Worm (Caenorhabditis elegans) whole organism, L4/young adult: Measurements from ENCODE around the gene F07F6.7.
A peak's percentile ranks its signal among the peaks of the same experiment; 100 is the strongest.

Experiments
- W03F9.2 ChIP-seq: fragments of 150-350 bp; optimal IDR thresholded peaks from 2 replicates; lab custom pipeline; 2014; ENCODE audit warnings: missing biosample characterization, missing genetic modification characterization
- dao-5 ChIP-seq: sonication (generic microtip); optimal IDR thresholded peaks from 2 replicates; lab custom pipeline; 2016; ENCODE audit warnings: missing genotype, missing genetic modification characterization, moderate library complexity, missing compliant biosample characterization
- him-1 ChIP-seq: sonication (generic microtip); optimal IDR thresholded peaks from 2 replicates; lab custom pipeline; 2016; ENCODE audit warnings: missing genotype, missing genetic modification reagents, missing genetic modification characterization, missing compliant biosample characterization

The F07F6.7 gene

DNA sequence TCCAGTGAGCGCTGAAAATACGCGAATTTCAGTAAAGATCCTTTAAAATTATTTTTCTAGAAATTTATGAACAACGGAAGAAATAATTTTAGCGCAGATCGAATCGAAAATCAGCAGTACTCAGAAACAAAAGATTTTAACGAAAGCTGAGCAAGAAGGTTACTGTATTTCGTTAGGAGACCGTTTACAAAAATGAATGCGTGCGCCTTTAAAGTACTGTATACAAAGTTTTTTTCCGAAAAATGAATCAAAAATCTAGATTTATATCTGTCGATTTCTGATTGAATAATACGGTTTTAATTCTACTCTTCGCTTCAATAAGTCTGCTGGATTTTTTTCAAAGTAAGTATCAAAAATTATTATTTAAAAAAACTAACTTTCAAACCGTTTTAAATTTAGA is 9.6 kb downstream of the F07F6.7 start, which contains the start of the genes EEED8.14 and EEED8.3:
Gene EEED8.14 (minus strand): TSS at position 13 of the 400 bp plus-strand sequence.
Gene EEED8.3 (plus strand): TSS at position 237 of the 400 bp plus-strand sequence.
- TF ChIP-seq him-1 (tag; lab: Kevin White, UChicago) (no peak), W03F9.2 (tag; lab: Kevin White, UChicago) (no peak), dao-5 (tag; lab: Kevin White, UChicago) (no peak)

DNA sequence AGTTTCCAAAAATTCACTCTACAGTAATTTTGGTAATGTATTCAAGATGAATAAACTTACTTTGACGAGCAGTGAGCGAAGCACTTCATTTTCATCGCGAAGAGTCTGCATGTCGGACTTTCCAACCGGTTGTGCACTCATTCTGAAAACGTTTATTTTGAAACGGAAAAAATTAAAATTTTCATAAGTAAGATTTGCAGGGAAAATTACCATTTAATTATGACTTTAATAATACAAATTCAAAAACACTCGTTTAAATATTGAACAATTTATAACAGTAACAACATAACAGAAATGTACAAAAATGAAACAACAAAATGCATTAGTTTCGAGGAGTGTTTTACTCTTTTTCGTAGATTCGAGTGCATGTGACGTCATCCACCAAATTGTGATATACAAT is 11.2 kb downstream of the F07F6.7 start, which contains the start of the genes EEED8.13 and EEED8.18:
Gene EEED8.13 (minus strand): TSS at position 101 of the 400 bp plus-strand sequence.
Gene EEED8.18 (minus strand): TSS at position 144 of the 400 bp plus-strand sequence.
- TF ChIP-seq W03F9.2 (tag; lab: Kevin White, UChicago) (no peak), him-1 (tag; lab: Kevin White, UChicago) (no peak), dao-5 (tag; lab: Kevin White, UChicago) (no peak)

DNA sequence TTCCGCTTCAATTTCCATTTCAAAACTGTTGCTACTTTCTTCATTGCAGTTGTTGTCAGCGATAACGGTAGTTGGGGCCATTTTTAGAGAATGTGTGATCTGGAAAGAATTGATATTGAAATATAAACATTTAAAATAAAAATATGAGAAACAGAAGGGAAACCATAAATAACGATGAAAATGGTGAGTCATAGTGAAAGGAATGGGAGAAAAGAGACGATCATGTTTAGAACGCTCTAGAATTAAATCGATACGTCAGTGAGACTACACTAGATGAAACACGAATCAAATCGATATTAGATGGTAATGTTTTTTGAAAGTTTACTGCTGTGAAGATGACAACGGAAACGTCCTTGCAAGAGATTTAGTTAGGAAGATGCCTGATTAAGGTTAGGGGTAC is 14.7 kb downstream of the F07F6.7 start, which contains the start of the genes EEED8.12 and EEED8.4:
Gene EEED8.12 (minus strand): TSS at position 101 of the 400 bp plus-strand sequence.
Gene EEED8.4 (plus strand): TSS at position 396 of the 400 bp plus-strand sequence.
- no peak for TF ChIP-seq him-1 (tag; lab: Kevin White, UChicago)
- TF ChIP-seq W03F9.2 (tag; lab: Kevin White, UChicago) = no peak
- no peak for TF ChIP-seq dao-5 (tag; lab: Kevin White, UChicago)

DNA sequence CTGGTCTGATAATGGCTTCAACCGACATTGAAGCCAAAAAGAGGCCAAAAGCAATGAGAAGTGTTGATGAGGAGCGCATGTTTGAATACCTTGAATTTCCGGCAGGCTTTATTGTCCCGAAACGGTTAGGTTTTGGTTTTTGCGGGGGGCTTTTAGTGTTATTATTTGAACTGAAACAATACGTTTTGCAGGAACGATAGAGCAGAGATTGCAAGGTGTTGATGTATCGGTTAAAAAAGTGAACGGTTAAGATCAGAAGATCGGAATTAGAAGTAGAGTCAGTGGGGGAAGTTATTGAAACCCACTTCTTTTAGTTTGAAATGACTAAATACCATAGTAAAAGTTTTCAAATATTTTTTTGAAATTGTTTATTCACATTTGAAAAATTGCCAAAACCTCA is 16.1 kb downstream of the F07F6.7 start, which contains the start of gene clec-141:
Gene clec-141 (minus strand): TSS at position 101 of the 400 bp plus-strand sequence.
- no peak for TF ChIP-seq dao-5 (tag; lab: Kevin White, UChicago)
- TF ChIP-seq him-1 (tag; lab: Kevin White, UChicago) = no peak

DNA sequence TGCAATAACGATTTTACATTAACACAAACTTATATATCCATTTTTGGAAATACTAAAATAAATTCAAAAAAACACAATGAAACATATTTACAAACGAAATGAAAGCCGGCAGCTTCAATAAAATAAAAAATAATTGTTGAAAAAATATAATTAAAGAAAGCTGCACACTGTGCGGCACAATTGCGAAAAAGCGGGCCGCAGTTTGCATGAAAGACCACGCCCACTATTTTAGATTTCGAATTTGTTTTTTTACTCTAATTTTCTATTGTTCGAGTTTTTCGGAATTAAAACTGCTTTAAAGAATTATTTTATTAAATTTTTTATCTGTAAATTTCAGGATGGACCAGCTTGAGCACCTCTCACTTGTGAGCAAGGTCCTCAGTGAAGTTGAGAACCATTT is 24.5 kb downstream of the F07F6.7 start, which contains the start of gene mog-5:
Gene mog-5 (plus strand): TSS at position 338 of the 400 bp plus-strand sequence.
- TF ChIP-seq him-1 (tag; lab: Kevin White, UChicago) (no peak), dao-5 (tag; lab: Kevin White, UChicago) (no peak), W03F9.2 (tag; lab: Kevin White, UChicago) (no peak)

DNA sequence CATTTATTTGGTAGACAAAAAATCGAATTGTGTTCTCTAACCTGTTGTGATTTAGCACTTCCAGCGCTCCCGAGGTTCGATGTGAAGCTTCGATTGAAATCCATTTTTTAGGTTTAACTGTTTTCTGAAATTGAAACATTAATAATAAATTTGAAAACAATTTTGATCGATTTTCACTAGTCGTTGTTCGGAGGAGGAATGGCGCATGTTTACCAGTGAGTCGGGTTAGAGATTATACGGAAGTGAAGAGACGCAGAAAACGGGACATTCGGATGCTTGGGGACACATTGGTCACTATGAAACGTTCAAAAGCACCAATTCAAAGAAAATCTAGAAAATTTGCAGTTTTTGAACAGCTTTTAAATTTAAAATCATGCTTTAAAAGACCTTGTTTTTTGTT is 24.9 kb downstream of the F07F6.7 start, which contains the start of gene fbxl-3:
Gene fbxl-3 (minus strand): TSS at position 124 of the 400 bp plus-strand sequence.
- TF ChIP-seq dao-5 (tag; lab: Kevin White, UChicago) (no peak), him-1 (tag; lab: Kevin White, UChicago) (no peak), W03F9.2 (tag; lab: Kevin White, UChicago) (no peak)

DNA sequence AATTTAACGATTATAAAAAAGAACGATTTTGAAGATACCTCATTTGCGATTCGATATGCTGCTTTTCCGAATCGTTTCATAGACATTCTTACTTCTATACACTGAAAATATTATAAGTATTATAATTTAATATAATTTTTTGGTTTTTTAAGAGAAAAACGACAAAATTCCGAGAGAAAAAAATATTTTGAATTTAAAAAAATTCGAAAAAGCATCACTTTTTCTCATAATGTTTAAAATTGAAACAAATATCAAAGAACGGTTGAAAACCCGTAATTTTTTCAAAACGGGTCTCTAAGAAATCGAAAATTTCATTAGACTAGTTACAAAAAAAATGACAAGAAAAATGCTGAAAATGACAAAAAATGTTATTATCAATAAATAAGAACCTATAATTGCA is 28.1 kb downstream of the F07F6.7 start, which contains the start of gene pink-1:
Gene pink-1 (minus strand): TSS at position 101 of the 400 bp plus-strand sequence.
- TF ChIP-seq W03F9.2 (tag; lab: Kevin White, UChicago) = no peak
- TF ChIP-seq him-1 (tag; lab: Kevin White, UChicago) = no peak
- no peak for TF ChIP-seq dao-5 (tag; lab: Kevin White, UChicago)

DNA sequence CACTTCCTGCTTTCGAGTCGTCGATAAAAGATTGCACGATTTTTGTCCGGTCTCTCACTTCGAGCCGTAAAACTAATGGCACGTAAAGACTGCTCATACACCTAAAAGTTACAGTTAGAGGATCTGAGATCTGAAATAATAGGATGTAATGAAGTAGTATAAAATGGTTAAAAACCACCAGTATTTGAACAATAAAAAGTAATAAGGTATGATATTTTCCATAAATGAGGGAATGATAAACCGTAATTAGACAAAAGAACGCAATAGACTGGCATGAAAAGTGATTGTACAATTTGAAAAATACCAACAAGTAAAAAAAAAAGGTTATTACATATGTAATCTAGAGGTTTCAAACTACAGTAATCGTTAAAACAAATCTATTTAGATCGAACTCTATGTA is 30.6 kb downstream of the F07F6.7 start, which contains the start of gene brap-2:
Gene brap-2 (minus strand): TSS at position 101 of the 400 bp plus-strand sequence.
- TF ChIP-seq him-1 (tag; lab: Kevin White, UChicago) (no peak), dao-5 (tag; lab: Kevin White, UChicago) (no peak), W03F9.2 (tag; lab: Kevin White, UChicago) (no peak)

DNA sequence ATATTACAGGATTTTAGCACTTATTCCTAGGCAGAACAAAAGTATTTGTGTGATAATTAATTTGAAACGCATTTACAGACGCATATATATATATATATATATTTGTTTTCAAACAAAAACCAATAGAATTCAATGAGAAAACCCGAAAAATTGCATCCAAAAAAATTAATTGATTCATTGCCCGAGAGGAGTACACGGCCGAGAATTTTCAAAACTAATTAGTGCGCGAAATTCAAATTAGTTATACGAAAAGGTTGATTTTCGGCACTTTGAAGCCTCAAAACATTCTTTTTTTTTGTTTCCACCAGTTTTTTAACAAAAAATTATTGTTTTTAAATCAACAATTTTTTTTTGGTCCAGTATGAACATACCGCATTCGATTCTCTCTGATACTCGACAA is 32.2 kb downstream of the F07F6.7 start:
- TF ChIP-seq dao-5 (tag; lab: Kevin White, UChicago) = no peak
- TF ChIP-seq W03F9.2 (tag; lab: Kevin White, UChicago) = no peak
- TF ChIP-seq him-1 (tag; lab: Kevin White, UChicago) = no peak

DNA sequence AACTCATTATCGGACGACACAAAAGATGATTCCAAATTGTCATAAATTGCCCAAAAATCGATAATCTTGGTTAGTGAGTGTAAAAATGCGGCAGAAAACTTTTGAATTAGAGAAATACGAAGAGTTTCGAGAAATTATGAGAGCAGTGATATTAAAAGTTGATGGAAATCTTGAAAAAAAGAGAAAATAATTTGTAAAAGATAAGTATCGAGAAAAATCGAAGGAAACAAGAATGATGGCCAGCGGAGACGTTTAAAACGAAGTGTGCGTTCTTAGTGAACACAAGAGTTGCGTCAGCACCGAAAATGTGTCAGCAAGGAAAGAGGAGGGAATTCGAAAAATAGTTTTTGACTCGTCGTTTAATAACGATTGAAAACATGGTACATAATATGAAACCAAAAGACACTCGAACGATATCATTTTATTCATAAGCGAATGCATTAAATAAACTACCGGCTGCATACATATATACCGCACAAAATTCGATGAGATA is 33.8 kb downstream of the F07F6.7 start, which contains the start of gene ndx-6:
Gene ndx-6 (minus strand): TSS at position 51 of the 493 bp plus-strand sequence.
- TF ChIP-seq him-1 (tag; lab: Kevin White, UChicago) (peak; percentile 24), dao-5 (tag; lab: Kevin White, UChicago) (no peak), W03F9.2 (tag; lab: Kevin White, UChicago) (peak; percentile 72)

DNA sequence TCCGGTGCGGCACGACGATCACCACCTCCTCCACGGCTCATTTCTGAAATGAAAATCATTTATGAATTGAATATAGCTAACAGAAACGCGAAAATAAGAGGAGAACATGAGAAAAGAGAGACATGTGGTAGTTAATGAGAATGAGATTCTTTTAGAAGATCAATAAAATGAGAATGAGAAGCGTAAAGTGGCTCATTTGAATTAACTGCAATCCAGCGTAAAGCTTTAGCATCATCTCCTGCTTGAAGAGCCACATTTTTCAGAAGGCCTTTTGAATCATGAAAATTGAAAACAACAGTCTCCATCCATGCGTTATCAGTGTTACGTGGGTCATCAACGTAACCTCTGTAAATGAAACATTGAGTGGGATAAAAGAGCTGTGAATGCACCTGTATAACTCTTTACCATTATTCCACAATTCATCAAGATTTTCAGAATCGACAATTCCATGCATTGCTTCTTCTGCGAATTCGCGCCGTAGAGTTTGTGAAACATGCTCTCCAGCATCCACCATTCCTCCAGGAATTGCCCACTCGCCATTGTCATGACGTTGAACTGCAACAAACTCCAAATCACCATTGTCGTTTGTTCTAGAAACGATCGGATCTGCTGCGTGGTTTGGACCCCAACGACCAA is 34.8 kb downstream of the F07F6.7 start, which contains the start of gene rsp-4:
Gene rsp-4 (minus strand): TSS at position 51 of the 636 bp plus-strand sequence.
- no peak for TF ChIP-seq him-1 (tag; lab: Kevin White, UChicago)
- TF ChIP-seq dao-5 (tag; lab: Kevin White, UChicago) = no peak
- no peak for TF ChIP-seq W03F9.2 (tag; lab: Kevin White, UChicago)

DNA sequence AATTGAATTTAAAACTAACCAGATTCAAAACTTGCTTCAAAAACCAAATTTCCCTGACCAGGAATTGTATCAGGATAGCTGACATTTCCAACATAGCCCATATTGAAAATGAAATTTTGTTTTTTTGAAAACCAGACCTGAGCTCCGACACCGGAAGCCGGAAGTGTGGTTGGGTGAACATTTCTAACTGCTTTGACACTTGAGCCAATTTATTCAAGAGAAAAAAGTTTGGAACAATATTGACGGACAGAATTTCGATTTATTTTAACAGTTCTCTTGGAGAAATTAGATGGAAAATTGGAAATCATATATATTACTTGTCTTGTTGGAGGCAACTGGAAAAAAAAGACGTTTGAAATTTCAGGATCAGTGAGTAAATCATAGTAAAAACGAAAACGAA is 36.4 kb downstream of the F07F6.7 start, which contains the start of gene ccpp-6:
Gene ccpp-6 (minus strand): TSS at position 101 of the 400 bp plus-strand sequence.
- no peak for TF ChIP-seq dao-5 (tag; lab: Kevin White, UChicago)
- no peak for TF ChIP-seq him-1 (tag; lab: Kevin White, UChicago)
- TF ChIP-seq W03F9.2 (tag; lab: Kevin White, UChicago) = no peak

DNA sequence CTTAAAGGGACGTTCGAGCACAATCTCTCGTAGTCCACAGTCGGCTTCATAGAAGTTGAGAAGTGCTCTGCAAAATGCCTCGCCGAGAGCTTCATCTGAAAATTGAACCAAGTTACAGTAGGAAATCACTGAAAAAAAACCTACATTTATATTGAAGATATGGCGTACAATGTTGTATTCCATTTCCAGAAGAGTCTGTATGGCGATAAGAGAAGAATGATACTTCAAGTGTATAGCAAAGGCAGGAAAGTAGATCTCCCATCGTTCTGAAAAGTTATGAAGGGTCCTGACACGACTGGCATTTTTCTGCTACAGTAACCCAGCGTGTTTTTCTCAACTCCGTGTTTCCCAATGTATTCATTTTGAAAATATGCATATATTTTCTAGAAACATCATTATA is 39.4 kb downstream of the F07F6.7 start:
- TF ChIP-seq dao-5 (tag; lab: Kevin White, UChicago) (no peak), him-1 (tag; lab: Kevin White, UChicago) (no peak), W03F9.2 (tag; lab: Kevin White, UChicago) (no peak)
